Worm (Caenorhabditis elegans) whole organism, L4 larva: ENCODE data around the gene his-69.

Experiments used
- R02D3.7 ChIP-seq: fragments of 150-350 bp; sonication (generic microtip); optimal IDR thresholded peaks from 3 replicates; lab custom pipeline; 2014; ENCODE audit warnings: missing biosample characterization, missing genetic modification characterization
- aly-2 ChIP-seq: sonication (generic microtip); optimal IDR thresholded peaks from 2 replicates; lab custom pipeline; 2018; ENCODE audit warnings: missing biosample characterization, missing genetic modification characterization
- arid-1 ChIP-seq: fragments of 200-800 bp; sonication (Bioruptor generic); conservative IDR thresholded peaks from 2 replicates; pipeline ENCODE4 v1.3.6; 2022; ENCODE audit warnings: missing genetic modification reagents, missing genetic modification characterization, missing compliant biosample characterization
- daf-16 ChIP-seq, 3 experiments: sonication (generic microtip); optimal IDR thresholded peaks; 2 replicates each; lab custom pipeline; 2016 to 2017; ENCODE audit warnings: missing genetic modification characterization in 3 of 3, missing genetic modification reagents in 3 of 3, mild to moderate bottlenecking in 2 of 3, missing compliant biosample characterization in 2 of 3, missing biosample characterization in 1 of 3, moderate library complexity in 1 of 3
- dmd-9 ChIP-seq: fragments of 200-800 bp; sonication (Bioruptor generic); IDR thresholded peaks from 2 replicates; pipeline ENCODE4 v1.3.6; 2022; ENCODE audit warnings: missing genetic modification reagents, missing genetic modification characterization, missing compliant biosample characterization
- jun-1 ChIP-seq: fragments of 150-350 bp; optimal IDR thresholded peaks from 2 replicates; lab custom pipeline; 2014; ENCODE audit warnings: missing biosample characterization, missing genetic modification reagents, missing genetic modification characterization
- lsy-2 ChIP-seq, 2 experiments: fragments of 150-350 bp in 1 of 2; sonication (generic microtip) in 1 of 2; optimal IDR thresholded peaks; 2 replicates each; lab custom pipeline; 2014 to 2017; ENCODE audit warnings: missing biosample characterization in 2 of 2, missing genetic modification characterization in 2 of 2
- madf-9 ChIP-seq: fragments of 200-800 bp; sonication (Bioruptor generic); conservative IDR thresholded peaks from 2 replicates; pipeline ENCODE4 v1.3.6; 2022; ENCODE audit warnings: missing genetic modification reagents, missing genetic modification characterization, missing compliant biosample characterization
- nhr-11 ChIP-seq: fragments of 150-350 bp; optimal IDR thresholded peaks from 2 replicates; lab custom pipeline; 2014; ENCODE audit warnings: missing biosample characterization, missing genetic modification characterization
- nhr-25 ChIP-seq: sonication (generic microtip); optimal IDR thresholded peaks from 2 replicates; lab custom pipeline; 2017; ENCODE audit warnings: missing genetic modification characterization, mild to moderate bottlenecking, missing compliant biosample characterization, antibody characterized with exemption, moderate library complexity, borderline replicate concordance; ENCODE audit not compliant: insufficient read depth
- pqm-1 ChIP-seq: sonication (generic microtip); optimal IDR thresholded peaks from 2 replicates; lab custom pipeline; 2017; ENCODE audit warnings: missing biosample characterization, missing genetic modification characterization
- set-16 ChIP-seq: fragments of 200-800 bp; sonication (Bioruptor generic); IDR thresholded peaks from 2 replicates; pipeline ENCODE4 v1.3.6; 2022; ENCODE audit warnings: missing genetic modification reagents, missing genetic modification characterization, missing compliant biosample characterization
- unc-39 ChIP-seq: sonication (generic microtip); optimal IDR thresholded peaks from 2 replicates; lab custom pipeline; 2017; ENCODE audit warnings: missing biosample characterization, missing genetic modification characterization
- zip-11 ChIP-seq: fragments of 200-800 bp; sonication (Bioruptor generic); IDR thresholded peaks from 2 replicates; pipeline ENCODE4 v1.3.6; 2022; ENCODE audit warnings: missing genetic modification characterization, missing compliant biosample characterization

ce11 chrIII:4087565-4087964, 29.0 kb upstream of the his-69 start:
- TF ChIP-seq jun-1 (tag; lab: Kevin White, UChicago) (no peak), set-16 (GFP tag; lab: Robert Waterston, UW) (peak; percentile 47; the same call in 1 of the 2 replicates), madf-9 (GFP tag; lab: Robert Waterston, UW) (no peak), R02D3.7 (tag; lab: Kevin White, UChicago) (no peak), daf-16 (GFP tag; optimal IDR thresholded peaks at IDR 0.05; lab: Kevin White, UChicago) (no peak), daf-16 (tag; optimal IDR thresholded peaks at IDR 0.05; lab: Kevin White, UChicago) (peak; percentile 47), pqm-1 (no peak), nhr-11 (tag; lab: Kevin White, UChicago) (peak; percentile 76), unc-39 (tag; lab: Kevin White, UChicago) (no peak), lsy-2 (tag; optimal IDR thresholded peaks at IDR 0.05; lab: Kevin White, UChicago) (peak in 1 of 2 experiments; percentile 89), zip-11 (GFP tag; lab: Robert Waterston, UW) (no peak), aly-2 (tag; lab: Kevin White, UChicago) (no peak), arid-1 (no peak), nhr-25 (tag; lab: Kevin White, UChicago) (no peak), dmd-9 (no peak)
